Worm (Caenorhabditis elegans) whole organism, L1 larva: ENCODE measurements around the gene islo-1.

Experiments used
- ceh-90 ChIP-seq: sonication (generic microtip); optimal IDR thresholded peaks from 2 replicates; lab custom pipeline; 2016; ENCODE audit warnings: missing genetic modification characterization, missing compliant biosample characterization
- efl-1 ChIP-seq, 4 experiments: fragments of 150-350 bp; optimal IDR thresholded peaks in 3 of 4; peaks in 1 of 4; 1 replicate in 1 of 4; 2 replicates in 3 of 4; lab custom pipeline; 2014; ENCODE audit warnings: missing biosample characterization in 2 of 4, missing genetic modification characterization in 2 of 4, missing genetic modification reagents in 2 of 4
- egl-13 ChIP-seq: sonication (generic microtip); optimal IDR thresholded peaks from 2 replicates; lab custom pipeline; 2016; ENCODE audit warnings: missing genotype, missing genetic modification reagents, missing genetic modification characterization, missing compliant biosample characterization
- egl-27 ChIP-seq, 2 experiments: fragments of 150-350 bp in 1 of 2; sonication (generic microtip); optimal IDR thresholded peaks; 3 replicates each; lab custom pipeline; 2017 to 2018; ENCODE audit warnings: missing biosample characterization in 2 of 2, missing genetic modification characterization in 2 of 2, missing genetic modification reagents in 2 of 2
- lin-15B ChIP-seq: fragments of 150-350 bp; sonication (generic microtip); optimal IDR thresholded peaks from 3 replicates; lab custom pipeline; 2014; ENCODE audit warnings: missing biosample characterization, missing genetic modification characterization
- nhr-20 ChIP-seq: sonication (generic microtip); optimal IDR thresholded peaks from 2 replicates; lab custom pipeline; 2016; ENCODE audit warnings: mild to moderate bottlenecking, missing genetic modification characterization, missing compliant biosample characterization
- nhr-71 ChIP-seq: sonication (generic microtip); optimal IDR thresholded peaks from 2 replicates; lab custom pipeline; 2016; ENCODE audit warnings: mild to moderate bottlenecking, missing genetic modification characterization, moderate library complexity, missing compliant biosample characterization
- pag-3 ChIP-seq: sonication (generic microtip); optimal IDR thresholded peaks from 2 replicates; lab custom pipeline; 2017; ENCODE audit warnings: missing genetic modification characterization, mild to moderate bottlenecking, missing compliant biosample characterization, antibody characterized with exemption, borderline replicate concordance; ENCODE audit not compliant: insufficient read depth
- tbx-2 ChIP-seq: sonication (generic microtip); optimal IDR thresholded peaks from 2 replicates; lab custom pipeline; 2016; ENCODE audit warnings: missing genetic modification characterization, missing compliant biosample characterization
- tlp-1 ChIP-seq: fragments of 150-350 bp; optimal IDR thresholded peaks from 2 replicates; lab custom pipeline; 2014; ENCODE audit warnings: missing biosample characterization, missing genetic modification characterization
- unc-130 ChIP-seq: fragments of 150-350 bp; optimal IDR thresholded peaks from 2 replicates; lab custom pipeline; 2017; ENCODE audit warnings: missing biosample characterization, missing genetic modification characterization, inconsistent platforms

The islo-1 gene

DNA sequence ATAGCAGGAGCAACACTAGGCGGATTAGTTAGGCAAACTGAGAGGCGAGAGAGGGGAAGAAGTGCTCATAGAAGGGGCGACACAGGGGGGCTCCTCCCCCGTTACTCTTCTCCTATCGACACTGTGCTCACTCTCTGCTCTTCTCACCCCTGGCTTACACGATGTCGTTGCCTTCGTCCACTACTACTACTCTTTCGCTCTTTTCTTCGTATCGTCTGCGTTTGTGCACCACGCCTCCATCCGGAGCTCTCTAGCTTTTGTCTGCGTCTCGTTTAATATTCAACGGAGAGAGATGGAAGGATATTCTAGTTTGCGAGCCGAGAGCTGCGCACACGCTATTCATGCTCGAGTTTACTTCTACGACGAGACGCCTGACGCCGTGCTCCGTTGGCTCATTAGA lies 47.1 kb downstream of the islo-1 start (continued):
- TF ChIP-seq egl-13 (tag; lab: Kevin White, UChicago) = peak; percentile 60
- TF ChIP-seq lin-15B (tag; lab: Kevin White, UChicago) = no peak
- peak; percentile 41 for TF ChIP-seq nhr-20 (tag; lab: Kevin White, UChicago)
- no peak for TF ChIP-seq pag-3
- peak; percentile 42 for TF ChIP-seq tbx-2 (tag; lab: Kevin White, UChicago)
- peak in 1 of 2 experiments; percentile 31 for TF ChIP-seq egl-27 (tag; optimal IDR thresholded peaks at IDR 0.05; lab: Kevin White, UChicago)
- no peak for TF ChIP-seq unc-130
- TF ChIP-seq nhr-71 (tag; lab: Kevin White, UChicago) = peak; percentile 64
- TF ChIP-seq ceh-90 (tag; lab: Kevin White, UChicago) = no peak
- peak; percentile 22 to 40 for TF ChIP-seq efl-1 (optimal IDR thresholded peaks at IDR 0.05; lab: Kevin White, UChicago)
- TF ChIP-seq efl-1 (GFP tag; optimal IDR thresholded peaks at IDR 0.05 in 1 of 2; lab: Kevin White, UChicago) = no peak
- TF ChIP-seq tlp-1 = no peak
